Fruit fly (Drosophila melanogaster) Kc167 (cell line): ENCODE data around the gene ND-B22.

Experiments used
- Myc ChIP-seq: fragments of >200 bp; optimal IDR thresholded peaks from 2 replicates; lab custom pipeline; 2017; ENCODE audit warnings: missing external identifiers
- Sin3A ChIP-seq: fragments of >200 bp; optimal IDR thresholded peaks from 2 replicates; lab custom pipeline; 2018; ENCODE audit warnings: missing external identifiers
- h ChIP-seq: fragments of >200 bp; optimal IDR thresholded peaks from 3 replicates; lab custom pipeline; 2018; ENCODE audit warnings: missing external identifiers
- insv ChIP-seq: fragments of >200 bp; optimal IDR thresholded peaks from 3 replicates; lab custom pipeline; 2018; ENCODE audit warnings: missing external identifiers
- psq ChIP-seq: fragments of >200 bp; optimal IDR thresholded peaks from 2 replicates; lab custom pipeline; 2017; ENCODE audit warnings: missing external identifiers
- ttk ChIP-seq: sonication (Bioruptor generic); optimal IDR thresholded peaks from 2 replicates; lab custom pipeline; 2017; ENCODE audit warnings: missing external identifiers

DNA sequence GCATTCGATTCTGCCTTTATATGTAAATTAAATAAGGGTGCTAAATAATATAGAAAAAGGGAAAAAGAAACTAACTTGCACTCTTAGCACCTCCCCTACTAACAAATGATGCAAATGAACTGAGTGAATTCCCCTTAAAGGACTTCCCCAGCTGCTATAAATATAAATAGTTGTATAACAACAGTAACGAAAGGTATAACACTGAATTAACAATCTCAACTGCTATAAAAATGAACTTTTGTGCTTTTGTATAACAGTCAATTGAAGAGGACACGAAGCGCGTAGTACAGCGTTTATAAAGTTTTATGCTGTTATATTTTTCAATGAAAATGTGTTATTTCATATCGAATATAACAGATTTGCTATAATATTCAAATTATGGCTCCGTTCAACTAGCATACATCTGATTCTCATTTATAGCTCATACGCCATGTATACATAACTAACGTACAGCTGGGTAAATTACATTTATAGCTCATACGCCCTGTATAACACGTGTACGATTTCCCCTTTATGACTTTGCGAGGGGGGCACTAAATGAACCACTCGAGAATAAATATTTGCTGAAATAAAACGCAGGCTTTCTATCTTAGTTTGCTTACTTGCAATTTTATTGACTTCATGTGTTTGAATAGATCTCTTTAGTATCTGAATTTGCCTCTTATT lies 21.5 kb downstream of the ND-B22 start:
- TF ChIP-seq Myc (no peak), psq (lab: Kevin White, UChicago) (no peak), h (no peak), insv (lab: Kevin White, UChicago) (no peak), ttk (lab: Kevin White, UChicago) (no peak), Sin3A (lab: Kevin White, UChicago) (no peak)
